Fruit fly (Drosophila melanogaster) whole organism, pupa: Measurements from ENCODE around the gene Rab8.

Experiments used
- CG10348 ChIP-seq: fragments of 200-800 bp; sonication (Bioruptor generic); IDR thresholded peaks from 2 replicates; pipeline ENCODE4 v1.3.6; 2022; ENCODE audit warnings: missing biosample characterization, missing genetic modification characterization
- CG12605 ChIP-seq: fragments of 200-800 bp; sonication (Bioruptor generic); IDR thresholded peaks from 2 replicates; pipeline ENCODE4 v1.3.6; 2022; ENCODE audit warnings: missing biosample characterization, missing genetic modification characterization
- CG13204 ChIP-seq: fragments of 200-800 bp; sonication (Bioruptor generic); optimal IDR thresholded peaks from 2 replicates; lab custom pipeline; 2018; ENCODE audit warnings: missing biosample characterization, mild to moderate bottlenecking, missing genetic modification characterization, moderate library complexity
- CG14655 ChIP-seq: fragments of 200-800 bp; sonication (Bioruptor generic); optimal IDR thresholded peaks from 3 replicates; lab custom pipeline; 2017; ENCODE audit warnings: mild to moderate bottlenecking, missing biosample characterization, missing genetic modification reagents, missing genetic modification characterization
- CG15710 ChIP-seq: fragments of 200-800 bp; sonication (Bioruptor generic); optimal IDR thresholded peaks from 2 replicates; lab custom pipeline; 2018; ENCODE audit warnings: missing biosample characterization, mild to moderate bottlenecking, missing genetic modification characterization, moderate library complexity
- CG17806 ChIP-seq: fragments of 200-800 bp; sonication (Bioruptor generic); optimal IDR thresholded peaks from 2 replicates; lab custom pipeline; 2018; ENCODE audit warnings: missing biosample characterization, mild to moderate bottlenecking, missing genetic modification characterization, moderate library complexity
- CG32121 ChIP-seq: fragments of 200-800 bp; sonication (Bioruptor generic); IDR thresholded peaks from 2 replicates; pipeline ENCODE4 v1.3.6; 2022; ENCODE audit warnings: missing biosample characterization, missing genetic modification characterization
- CG34367 ChIP-seq: fragments of 200-800 bp; sonication (Bioruptor generic); optimal IDR thresholded peaks from 2 replicates; lab custom pipeline; 2018; ENCODE audit warnings: missing biosample characterization, mild to moderate bottlenecking, missing genetic modification characterization
- CG4496 ChIP-seq: fragments of 200-800 bp; sonication (Bioruptor generic); IDR thresholded peaks from 3 replicates; pipeline ENCODE4 v1.3.6; 2022; ENCODE audit warnings: missing biosample characterization, missing genetic modification characterization
- CG8159 ChIP-seq: fragments of 200-800 bp; sonication (Bioruptor generic); optimal IDR thresholded peaks from 3 replicates; lab custom pipeline; 2018; ENCODE audit warnings: missing biosample characterization, mild to moderate bottlenecking, missing genetic modification characterization, moderate library complexity
- CG8301 ChIP-seq: fragments of 200-800 bp; sonication (Bioruptor generic); optimal IDR thresholded peaks from 2 replicates; lab custom pipeline; 2018; ENCODE audit warnings: missing biosample characterization, mild to moderate bottlenecking, missing genetic modification characterization
- CG9948 ChIP-seq: fragments of 200-800 bp; sonication (Bioruptor generic); optimal IDR thresholded peaks from 2 replicates; lab custom pipeline; 2018; ENCODE audit warnings: missing biosample characterization, mild to moderate bottlenecking, missing genetic modification characterization, moderate library complexity
- D1 ChIP-seq: fragments of 200-800 bp; sonication (Bioruptor generic); optimal IDR thresholded peaks from 2 replicates; lab custom pipeline; 2018; ENCODE audit warnings: missing biosample characterization, mild to moderate bottlenecking, missing genetic modification characterization, moderate library complexity
- EcR ChIP-seq: fragments of 200-800 bp; sonication (Bioruptor generic); optimal IDR thresholded peaks from 3 replicates; lab custom pipeline; 2019; ENCODE audit warnings: missing biosample characterization, missing genetic modification characterization, mild to moderate bottlenecking, moderate library complexity, missing genetic modification reagents
- Ets98B ChIP-seq: fragments of 200-800 bp; sonication (Bioruptor generic); IDR thresholded peaks from 2 replicates; pipeline ENCODE4 v1.3.6; 2022; ENCODE audit warnings: missing biosample characterization, missing genetic modification characterization
- Pif1A ChIP-seq: fragments of 200-800 bp; sonication (Bioruptor generic); optimal IDR thresholded peaks from 3 replicates; lab custom pipeline; 2016; ENCODE audit warnings: missing biosample characterization, missing genetic modification characterization
- Pif1B ChIP-seq: fragments of 200-800 bp; sonication (Bioruptor generic); optimal IDR thresholded peaks from 3 replicates; lab custom pipeline; 2016; ENCODE audit warnings: missing biosample characterization, missing genetic modification characterization
- Snoo ChIP-seq: fragments of 200-800 bp; sonication (Bioruptor generic); optimal IDR thresholded peaks from 3 replicates; lab custom pipeline; 2017; ENCODE audit warnings: missing biosample characterization, mild to moderate bottlenecking, missing genetic modification characterization, inconsistent platforms
- fd96Ca ChIP-seq: fragments of 200-800 bp; sonication (Bioruptor generic); IDR thresholded peaks from 3 replicates; pipeline ENCODE4 v1.3.6; 2022; ENCODE audit warnings: missing biosample characterization, missing genetic modification characterization
- gl ChIP-seq: fragments of 200-800 bp; sonication (Bioruptor generic); optimal IDR thresholded peaks from 2 replicates; lab custom pipeline; 2018; ENCODE audit warnings: missing biosample characterization, mild to moderate bottlenecking, missing genetic modification characterization
- rn ChIP-seq: fragments of 200-800 bp; sonication (Bioruptor generic); IDR thresholded peaks from 2 replicates; pipeline ENCODE4 v1.3.6; 2022; ENCODE audit warnings: missing biosample characterization, missing genetic modification characterization

The Rab8 gene

DNA sequence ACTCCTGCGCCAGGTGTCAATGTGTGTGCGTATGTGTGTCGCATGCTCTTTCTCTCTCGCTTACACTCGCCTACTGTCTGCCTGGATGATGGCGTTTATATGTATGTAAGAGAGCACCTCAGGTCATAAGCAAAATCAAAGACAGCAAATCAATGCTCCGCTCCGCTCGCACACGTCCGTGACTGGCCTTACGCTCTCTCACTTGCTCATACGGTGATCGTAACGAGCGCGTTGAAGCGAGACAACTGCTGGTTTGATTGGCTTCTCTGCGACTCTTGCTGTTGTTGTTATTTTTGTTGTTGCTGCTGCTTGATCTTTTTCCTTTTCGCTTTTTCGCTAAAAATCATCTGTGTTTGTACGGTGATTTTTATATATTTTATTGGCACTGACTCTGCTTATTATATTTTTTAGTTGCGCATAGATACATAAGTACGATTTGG lies 24.7 kb upstream of the Rab8 start:
- TF ChIP-seq Pif1A (GFP tag; lab: Kevin White, UChicago): no peak
- TF ChIP-seq CG32121 (GFP tag; lab: Robert Waterston, UW): peak; percentile 45; the same call in 1 of the 2 replicates
- TF ChIP-seq Snoo (tag; lab: Kevin White, UChicago): no peak
- TF ChIP-seq CG14655 (GFP tag; lab: Kevin White, UChicago): no peak
- no peak for TF ChIP-seq Pif1B (GFP tag; lab: Kevin White, UChicago)
- TF ChIP-seq D1 (tag; lab: Kevin White, UChicago): no peak
- no peak for TF ChIP-seq CG9948 (tag; lab: Kevin White, UChicago)
- no peak for TF ChIP-seq CG8159
- TF ChIP-seq EcR (GFP tag; lab: Kevin White, UChicago): peak; percentile 90
- TF ChIP-seq CG8301 (tag; lab: Kevin White, UChicago): no peak
- no peak for TF ChIP-seq CG17806 (tag; lab: Kevin White, UChicago)
- TF ChIP-seq Ets98B (GFP tag; lab: Robert Waterston, UW): peak; percentile 45; the same call in 1 of the 2 replicates
- no peak for TF ChIP-seq CG10348 (GFP tag; lab: Robert Waterston, UW)
- peak; percentile 6 for TF ChIP-seq CG15710 (tag; lab: Kevin White, UChicago)
- peak; percentile 47 for TF ChIP-seq gl (tag; lab: Kevin White, UChicago)
- TF ChIP-seq CG12605 (GFP tag; lab: Robert Waterston, UW): peak; percentile 25; the same call in 1 of the 2 replicates
- TF ChIP-seq CG4496 (GFP tag; lab: Robert Waterston, UW): peak; percentile 48; the same call in 1 of the 3 replicates
- TF ChIP-seq rn (GFP tag; lab: Robert Waterston, UW): no peak
- TF ChIP-seq CG34367 (tag; lab: Kevin White, UChicago): no peak
- TF ChIP-seq CG13204 (GFP tag; lab: Kevin White, UChicago): peak; percentile 60
- peak; percentile 66; the same call in 1 of the 3 replicates for TF ChIP-seq fd96Ca

DNA sequence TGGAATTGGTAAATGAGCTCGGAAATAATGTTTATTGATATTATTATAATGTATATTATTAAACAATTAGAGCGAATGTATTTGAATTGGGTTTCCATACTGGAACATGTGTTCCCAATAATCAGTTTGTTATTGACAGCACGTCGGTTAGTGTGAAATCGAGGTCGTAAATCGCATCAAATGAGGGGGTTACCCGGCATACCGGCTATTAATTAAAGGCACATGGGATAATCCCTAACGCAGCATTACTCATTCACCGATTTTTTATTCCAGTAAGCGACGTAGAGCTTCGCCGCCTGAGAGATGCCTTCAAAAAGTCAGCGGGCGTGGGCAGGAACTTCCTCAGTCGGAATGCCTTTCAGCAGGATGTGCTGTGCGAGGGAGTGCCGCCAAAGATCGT lies 2.6 kb upstream of the Rab8 start:
- TF ChIP-seq gl (tag; lab: Kevin White, UChicago) (no peak), CG8159 (no peak), CG14655 (GFP tag; lab: Kevin White, UChicago) (no peak), Snoo (tag; lab: Kevin White, UChicago) (no peak), CG12605 (GFP tag; lab: Robert Waterston, UW) (no peak), CG34367 (tag; lab: Kevin White, UChicago) (no peak), CG13204 (GFP tag; lab: Kevin White, UChicago) (no peak), Ets98B (GFP tag; lab: Robert Waterston, UW) (no peak), EcR (GFP tag; lab: Kevin White, UChicago) (no peak), CG17806 (tag; lab: Kevin White, UChicago) (no peak), CG9948 (tag; lab: Kevin White, UChicago) (no peak), rn (GFP tag; lab: Robert Waterston, UW) (no peak), fd96Ca (no peak), CG10348 (GFP tag; lab: Robert Waterston, UW) (no peak), CG4496 (GFP tag; lab: Robert Waterston, UW) (no peak), Pif1B (GFP tag; lab: Kevin White, UChicago) (no peak), Pif1A (GFP tag; lab: Kevin White, UChicago) (no peak), CG8301 (tag; lab: Kevin White, UChicago) (no peak), CG32121 (GFP tag; lab: Robert Waterston, UW) (no peak), CG15710 (tag; lab: Kevin White, UChicago) (no peak)

DNA sequence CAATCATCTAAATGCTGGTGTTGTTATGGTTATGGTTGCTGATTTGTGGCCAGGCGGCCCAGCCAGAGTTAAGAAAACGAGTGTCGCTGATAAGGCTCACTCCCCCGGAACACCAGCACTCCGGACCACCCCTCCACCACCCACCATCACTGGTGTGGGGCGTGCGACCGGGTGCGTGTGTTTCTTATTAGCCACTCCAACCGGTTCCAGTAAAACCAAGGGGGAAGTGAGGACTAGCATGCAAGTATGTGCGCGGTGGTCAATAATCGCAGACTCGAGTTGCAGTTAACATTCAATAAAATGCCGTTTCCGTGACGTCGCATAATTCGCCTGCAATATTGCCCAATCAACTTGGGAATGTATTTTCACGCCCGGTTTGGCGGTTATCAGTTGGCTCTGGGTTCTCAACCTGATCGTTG lies 1.6 kb upstream of the Rab8 start:
- peak; percentile 67 for TF ChIP-seq EcR (GFP tag; lab: Kevin White, UChicago)
- TF ChIP-seq gl (tag; lab: Kevin White, UChicago): no peak
- TF ChIP-seq CG17806 (tag; lab: Kevin White, UChicago): no peak
- no peak for TF ChIP-seq CG13204 (GFP tag; lab: Kevin White, UChicago)
- no peak for TF ChIP-seq rn (GFP tag; lab: Robert Waterston, UW)
- TF ChIP-seq CG8301 (tag; lab: Kevin White, UChicago): no peak
- 0 out of 3 replicates have a peak, but pooled peaks have one; percentile 35 for TF ChIP-seq CG4496 (GFP tag; lab: Robert Waterston, UW)
- TF ChIP-seq CG14655 (GFP tag; lab: Kevin White, UChicago): no peak
- TF ChIP-seq CG32121 (GFP tag; lab: Robert Waterston, UW): no peak
- TF ChIP-seq CG8159: no peak

DNA sequence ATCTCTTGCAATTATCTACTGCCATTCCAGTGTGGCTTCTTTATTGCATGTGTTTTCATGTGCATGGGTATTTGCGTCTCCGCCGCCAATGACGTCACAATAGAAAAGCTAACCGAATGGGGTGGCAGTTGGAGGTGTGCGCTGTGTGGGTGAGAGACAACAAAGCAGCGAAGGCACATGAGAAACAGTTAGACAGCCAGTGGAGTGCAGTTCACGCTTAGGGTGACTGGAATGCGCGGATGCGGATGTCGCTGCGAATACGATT lies 721 bp upstream of the Rab8 start:
- TF ChIP-seq CG8301 (tag; lab: Kevin White, UChicago) (no peak), CG13204 (GFP tag; lab: Kevin White, UChicago) (no peak), D1 (tag; lab: Kevin White, UChicago) (no peak), CG15710 (tag; lab: Kevin White, UChicago) (no peak), CG12605 (GFP tag; lab: Robert Waterston, UW) (no peak), Snoo (tag; lab: Kevin White, UChicago) (no peak), EcR (GFP tag; lab: Kevin White, UChicago) (no peak), fd96Ca (no peak)

dm6 chr3L:19869698-19870097 lies 1.2 kb downstream of the Rab8 start:
- TF ChIP-seq gl (tag; lab: Kevin White, UChicago) (peak; percentile 29), Pif1B (GFP tag; lab: Kevin White, UChicago) (no peak), Ets98B (GFP tag; lab: Robert Waterston, UW) (peak; percentile 31), CG8159 (no peak), CG34367 (tag; lab: Kevin White, UChicago) (no peak), CG17806 (tag; lab: Kevin White, UChicago) (peak; percentile 25), fd96Ca (no peak), Pif1A (GFP tag; lab: Kevin White, UChicago) (peak; percentile 1)

- TF ChIP-seq Pif1A (GFP tag; lab: Kevin White, UChicago) (no peak), CG14655 (GFP tag; lab: Kevin White, UChicago) (no peak), CG12605 (GFP tag; lab: Robert Waterston, UW) (no peak), D1 (tag; lab: Kevin White, UChicago) (no peak), CG15710 (tag; lab: Kevin White, UChicago) (no peak), CG34367 (tag; lab: Kevin White, UChicago) (no peak), CG8301 (tag; lab: Kevin White, UChicago) (no peak), Snoo (tag; lab: Kevin White, UChicago) (no peak), CG32121 (GFP tag; lab: Robert Waterston, UW) (no peak), gl (tag; lab: Kevin White, UChicago) (no peak), fd96Ca (no peak), CG10348 (GFP tag; lab: Robert Waterston, UW) (no peak), Ets98B (GFP tag; lab: Robert Waterston, UW) (no peak), CG17806 (tag; lab: Kevin White, UChicago) (no peak), rn (GFP tag; lab: Robert Waterston, UW) (no peak), CG9948 (tag; lab: Kevin White, UChicago) (no peak), CG8159 (no peak), CG4496 (GFP tag; lab: Robert Waterston, UW) (no peak), Pif1B (GFP tag; lab: Kevin White, UChicago) (no peak), EcR (GFP tag; lab: Kevin White, UChicago) (no peak)
Measured at dm6 chr3L:19867238-19867637, 3.6 kb downstream of the Rab8 start.
